Fruit fly (Drosophila melanogaster): ENCODE results near the gene CG12065.

Gene CG12065

DNA sequence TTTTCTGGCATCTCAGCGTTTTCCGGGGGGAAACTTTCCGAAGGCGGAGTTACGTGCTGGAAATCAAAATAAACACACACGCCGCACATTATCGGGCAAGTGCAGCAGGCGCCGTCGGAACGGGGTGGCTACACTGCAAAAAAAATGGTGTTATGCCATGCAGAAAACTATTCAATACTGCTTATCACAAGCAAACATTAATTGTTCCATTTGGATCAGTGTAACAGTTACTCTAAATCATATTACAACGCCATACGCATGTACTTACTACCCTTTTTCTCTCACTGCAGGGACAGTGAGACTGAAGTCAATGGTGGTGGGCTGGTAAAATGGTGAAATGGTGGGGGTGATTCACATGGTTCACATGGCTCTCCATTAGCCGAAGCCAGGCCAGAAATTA is 53.1 kb downstream of the CG12065 start (continued):
- no peak for TF ChIP-seq CG4854 (GFP tag; optimal IDR thresholded peaks at IDR 0.05)
- peak; percentile 60 for TF ChIP-seq Hr3 (GFP tag; optimal IDR thresholded peaks at IDR 0.05)
- TF ChIP-seq hb (GFP tag; IDR thresholded peaks at IDR 0.05; ENCODE audit: partially characterized antibody), result no peak
- peak; percentile 14 for TF ChIP-seq CG12659 (GFP tag; optimal IDR thresholded peaks at IDR 0.05)
- peak; percentile 87 for TF ChIP-seq bab2 (GFP tag; optimal IDR thresholded peaks at IDR 0.05)
- TF ChIP-seq CG13894 (tag; optimal IDR thresholded peaks at IDR 0.05), result no peak
- TF ChIP-seq dysf (GFP tag; IDR thresholded peaks at IDR 0.05), result peak; percentile 71; the same call in 2 of the 3 replicates
- TF ChIP-seq CG8478 (optimal IDR thresholded peaks at IDR 0.05), result no peak
- no peak for TF ChIP-seq zfh2 (GFP tag; optimal IDR thresholded peaks at IDR 0.05)
- TF ChIP-seq CG11456 (GFP tag; IDR thresholded peaks at IDR 0.05), result peak; percentile 65; the same call in 1 of the 3 replicates
- TF ChIP-seq dm (GFP tag; optimal IDR thresholded peaks at IDR 0.05), result no peak
- TF ChIP-seq Hr51 (GFP tag; optimal IDR thresholded peaks at IDR 0.05), result peak; percentile 1 to 18
- TF ChIP-seq pnt (GFP tag; optimal IDR thresholded peaks at IDR 0.05), result peak; percentile 88
- no peak for TF ChIP-seq D19B (GFP tag; optimal IDR thresholded peaks at IDR 0.05)
- TF ChIP-seq grau (tag; optimal IDR thresholded peaks at IDR 0.05), result peak; percentile 66
- TF ChIP-seq pros (GFP tag; optimal IDR thresholded peaks at IDR 0.05), result peak; percentile 17
- TF ChIP-seq CG34376 (GFP tag; optimal IDR thresholded peaks at IDR 0.05), result no peak
- peak; percentile 71 for TF ChIP-seq CoRest (tag; optimal IDR thresholded peaks at IDR 0.05)
- no peak for TF ChIP-seq Tbp (GFP tag; optimal IDR thresholded peaks at IDR 0.05)
- TF ChIP-seq Usf (GFP tag; optimal IDR thresholded peaks at IDR 0.05), result peak; percentile 37
- 0 out of 2 replicates have a peak, but pooled peaks have one; percentile 20 for TF ChIP-seq CG11696 (GFP tag; IDR thresholded peaks at IDR 0.05)
- TF ChIP-seq dmrt11E (tag; optimal IDR thresholded peaks at IDR 0.05), result peak; percentile 89
- no peak for TF ChIP-seq CG10543 (GFP tag; optimal IDR thresholded peaks at IDR 0.05)
- TF ChIP-seq CG7372 (GFP tag; IDR thresholded peaks at IDR 0.05), result peak; percentile 52
- no peak for TF ChIP-seq CG2120 (GFP tag; optimal IDR thresholded peaks at IDR 0.05)
- no peak for TF ChIP-seq Dref (GFP tag; IDR thresholded peaks at IDR 0.05)
- no peak for TF ChIP-seq CG7271 (tag; optimal IDR thresholded peaks at IDR 0.05)
- peak; percentile 89 for TF ChIP-seq vvl (GFP tag; IDR thresholded peaks at IDR 0.05)
- TF ChIP-seq tin (GFP tag; optimal IDR thresholded peaks at IDR 0.05), result peak; percentile 61
- TF ChIP-seq Ptx1 (GFP tag; IDR thresholded peaks at IDR 0.05), result peak; percentile 71
- TF ChIP-seq CG9876 (GFP tag; optimal IDR thresholded peaks at IDR 0.05), result peak; percentile 47
- peak; percentile 88 for TF ChIP-seq CG2712 (tag; optimal IDR thresholded peaks at IDR 0.05)
- TF ChIP-seq CG3995 (GFP tag; optimal IDR thresholded peaks at IDR 0.05), result no peak
- TF ChIP-seq CG15011 (GFP tag; optimal IDR thresholded peaks at IDR 0.05), result peak; percentile 4
- peak; percentile 57 for TF ChIP-seq CG1529 (GFP tag; optimal IDR thresholded peaks at IDR 0.05)
- TF ChIP-seq CG6689 (GFP tag; IDR thresholded peaks at IDR 0.05), result peak; percentile 84
- TF ChIP-seq CG5180 (GFP tag; optimal IDR thresholded peaks at IDR 0.05), result peak; percentile 8
- TF ChIP-seq Pdp1 (GFP tag; optimal IDR thresholded peaks at IDR 0.05), result peak; percentile 69 to 79
- TF ChIP-seq HLH54F (GFP tag; optimal IDR thresholded peaks at IDR 0.05), result no peak
- peak; percentile 58; the same call in 1 of the 2 replicates for TF ChIP-seq sob (GFP tag; IDR thresholded peaks at IDR 0.05)
- TF ChIP-seq Sry-δ (GFP tag; optimal IDR thresholded peaks at IDR 0.05), result peak; percentile 13
- no peak for TF ChIP-seq salm (tag; optimal IDR thresholded peaks at IDR 0.05)
- TF ChIP-seq tll (GFP tag; optimal IDR thresholded peaks at IDR 0.05), result peak in 1 of 2 experiments; percentile 36
- TF ChIP-seq cad (GFP tag; optimal IDR thresholded peaks at IDR 0.05), result no peak
- no peak for TF ChIP-seq repo (GFP tag; optimal IDR thresholded peaks at IDR 0.05)
- TF ChIP-seq CG3726 (GFP tag; IDR thresholded peaks at IDR 0.05), result peak; percentile 70; the same call in 2 of the 3 replicates
- TF ChIP-seq tio (GFP tag; optimal IDR thresholded peaks at IDR 0.05), result no peak
- peak; percentile 58 for TF ChIP-seq CG11398 (GFP tag; optimal IDR thresholded peaks at IDR 0.05)
- TF ChIP-seq pzg (GFP tag; optimal IDR thresholded peaks at IDR 0.05), result no peak
- TF ChIP-seq CG4820 (GFP tag; optimal IDR thresholded peaks at IDR 0.05), result peak; percentile 71
- no peak for TF ChIP-seq bigmax (GFP tag; optimal IDR thresholded peaks at IDR 0.05)

All from whole organism, embryonic.